Fruit fly (Drosophila melanogaster) Kc167 (cell line): ENCODE results near the gene Fdh.

Experiments
- Myc ChIP-seq: fragments of >200 bp; optimal IDR thresholded peaks from 2 replicates; lab custom pipeline; 2017; ENCODE audit warnings: missing external identifiers
- Sin3A ChIP-seq: fragments of >200 bp; optimal IDR thresholded peaks from 2 replicates; lab custom pipeline; 2018; ENCODE audit warnings: missing external identifiers
- h ChIP-seq: fragments of >200 bp; optimal IDR thresholded peaks from 3 replicates; lab custom pipeline; 2018; ENCODE audit warnings: missing external identifiers
- insv ChIP-seq: fragments of >200 bp; optimal IDR thresholded peaks from 3 replicates; lab custom pipeline; 2018; ENCODE audit warnings: missing external identifiers
- psq ChIP-seq: fragments of >200 bp; optimal IDR thresholded peaks from 2 replicates; lab custom pipeline; 2017; ENCODE audit warnings: missing external identifiers
- ttk ChIP-seq: sonication (Bioruptor generic); optimal IDR thresholded peaks from 2 replicates; lab custom pipeline; 2017; ENCODE audit warnings: missing external identifiers

- TF ChIP-seq insv (lab: Kevin White, UChicago) = no peak
- no peak for TF ChIP-seq h (lab: Kevin White, UChicago)
- TF ChIP-seq psq (lab: Kevin White, UChicago) = no peak
- no peak for TF ChIP-seq ttk (lab: Kevin White, UChicago)
- TF ChIP-seq Myc (lab: Kevin White, UChicago) = no peak
- TF ChIP-seq Sin3A (lab: Kevin White, UChicago) = no peak
These were observed 37.3 kb downstream of the Fdh start for dm6 chr3R:10834893-10835292.
